Fruit fly (Drosophila melanogaster): ENCODE results near the gene CG9917.

CG9917 gene

DNA sequence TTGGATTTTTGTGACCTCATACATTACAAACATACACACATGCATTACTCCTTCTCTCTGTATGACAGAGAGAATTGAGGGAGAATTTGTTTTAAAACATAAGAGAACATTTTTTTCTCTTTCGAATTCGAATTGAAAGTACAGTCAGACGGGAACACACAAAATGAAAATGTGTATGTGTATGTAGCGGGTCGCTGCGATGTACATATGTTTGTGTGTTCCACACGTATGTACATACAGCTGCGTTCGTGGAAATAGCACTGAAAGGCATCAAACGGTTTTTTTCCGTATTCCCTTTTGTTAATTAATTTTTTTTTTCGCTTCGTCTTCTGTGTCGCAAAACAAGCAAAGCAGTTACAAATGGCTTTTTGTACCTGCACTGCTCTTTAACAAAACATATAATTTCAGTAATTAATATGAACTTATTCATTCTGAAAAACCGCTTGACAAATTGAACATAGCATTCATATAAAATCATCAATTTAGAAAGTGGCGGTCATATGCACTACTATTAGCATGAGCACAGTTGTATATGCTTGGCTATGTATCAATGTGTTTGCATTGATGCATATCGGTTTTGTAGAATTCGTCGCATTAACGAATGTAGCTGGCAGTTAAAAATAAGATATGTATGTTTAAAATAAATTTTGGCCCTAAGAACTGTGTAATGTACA, 9.7 kb upstream of the CG9917 start (continued):
- TF ChIP-seq dimm (GFP tag; IDR thresholded peaks at IDR 0.05) (no peak), tin (GFP tag; optimal IDR thresholded peaks at IDR 0.05) (peak; percentile 93), fu2 (GFP tag; optimal IDR thresholded peaks at IDR 0.05) (peak; percentile 95), CG4360 (GFP tag; IDR thresholded peaks at IDR 0.05) (peak; percentile 64; the same call in 1 of the 2 replicates), Sin3A (optimal IDR thresholded peaks at IDR 0.05) (no peak), CG3065 (GFP tag; optimal IDR thresholded peaks at IDR 0.05) (peak; percentile 90), CG33213 (GFP tag; optimal IDR thresholded peaks at IDR 0.05) (peak; percentile 92), Gug (GFP tag; IDR thresholded peaks at IDR 0.05) (peak; percentile 85), CG10147 (GFP tag; optimal IDR thresholded peaks at IDR 0.05) (peak; percentile 98), CG17361 (GFP tag; IDR thresholded peaks at IDR 0.05) (peak; percentile 98), CG15011 (GFP tag; optimal IDR thresholded peaks at IDR 0.05) (peak; percentile 95), E2f1 (GFP tag; IDR thresholded peaks at IDR 0.05) (peak; percentile 90), slp2 (GFP tag; optimal IDR thresholded peaks at IDR 0.05) (peak; percentile 95), CG9437 (GFP tag; optimal IDR thresholded peaks at IDR 0.05) (peak; percentile 94), ase (GFP tag; IDR thresholded peaks at IDR 0.05) (peak; percentile 84), CG3847 (GFP tag; IDR thresholded peaks at IDR 0.05) (peak; percentile 93), odd (GFP tag; optimal IDR thresholded peaks at IDR 0.05) (peak; percentile 97), CG32767 (GFP tag; IDR thresholded peaks at IDR 0.05) (peak; percentile 91), CG9932 (GFP tag; IDR thresholded peaks at IDR 0.05) (peak; percentile 88), CG16813 (GFP tag; IDR thresholded peaks at IDR 0.05; ENCODE audit: partially characterized antibody) (no peak), sqz (GFP tag; optimal IDR thresholded peaks at IDR 0.05) (peak; percentile 95), aop (GFP tag; IDR thresholded peaks at IDR 0.05) (peak; percentile 43; the same call in 1 of the 2 replicates), insv (GFP tag; optimal IDR thresholded peaks at IDR 0.05) (peak; percentile 18 to 77), dati (GFP tag; IDR thresholded peaks at IDR 0.05) (0 out of 2 replicates have a peak, but pooled peaks have one; percentile 37), CG7556 (GFP tag; optimal IDR thresholded peaks at IDR 0.05) (peak; percentile 99), nmo (GFP tag; optimal IDR thresholded peaks at IDR 0.05) (peak; percentile 98), ERR (GFP tag; optimal IDR thresholded peaks at IDR 0.05) (peak; percentile 89), CG2116 (GFP tag; optimal IDR thresholded peaks at IDR 0.05) (peak; percentile 77), Hey (tag; optimal IDR thresholded peaks at IDR 0.05) (no peak), CG2712 (tag; optimal IDR thresholded peaks at IDR 0.05) (peak; percentile 98), CG10462 (GFP tag; optimal IDR thresholded peaks at IDR 0.05) (peak; percentile 88), kay (GFP tag; optimal IDR thresholded peaks at IDR 0.05) (peak; percentile 90), zfh2 (GFP tag; optimal IDR thresholded peaks at IDR 0.05) (peak; percentile 94), nom (GFP tag; optimal IDR thresholded peaks at IDR 0.05) (peak; percentile 91), CG12659 (GFP tag; optimal IDR thresholded peaks at IDR 0.05) (peak; percentile 98), CG3407 (GFP tag; optimal IDR thresholded peaks at IDR 0.05) (peak; percentile 93), H2.0 (GFP tag; IDR thresholded peaks at IDR 0.05) (peak; percentile 79), Ptx1 (GFP tag; IDR thresholded peaks at IDR 0.05) (peak; percentile 93), CG8765 (GFP tag; IDR thresholded peaks at IDR 0.05) (peak; percentile 85), CG8281 (tag; optimal IDR thresholded peaks at IDR 0.05) (peak; percentile 91), fd3F (GFP tag; optimal IDR thresholded peaks at IDR 0.05) (peak; percentile 94), ewg (GFP tag; optimal IDR thresholded peaks at IDR 0.05) (peak; percentile 91), trem (tag; optimal IDR thresholded peaks at IDR 0.05) (peak; percentile 89), Vsx1 (GFP tag; optimal IDR thresholded peaks at IDR 0.05) (peak; percentile 88), CG9797 (GFP tag; optimal IDR thresholded peaks at IDR 0.05) (peak; percentile 49), CG5180 (GFP tag; optimal IDR thresholded peaks at IDR 0.05) (peak; percentile 91), CG33557 (GFP tag; optimal IDR thresholded peaks at IDR 0.05) (peak; percentile 96), CG42726 (GFP tag; IDR thresholded peaks at IDR 0.05; ENCODE audit: partially characterized antibody) (no peak), unpg (GFP tag; optimal IDR thresholded peaks at IDR 0.05) (peak; percentile 95), vnd (GFP tag; IDR thresholded peaks at IDR 0.05; ENCODE audit: partially characterized antibody) (no peak)
